Fruit fly (Drosophila melanogaster) whole organism, embryonic: Measurements from ENCODE around the gene Polr2G.

Experiments used
- Ada2b ChIP-seq: fragments of 200-800 bp; sonication (Bioruptor generic); IDR thresholded peaks from 2 replicates; pipeline ENCODE4 v1.3.6; 2022; ENCODE audit warnings: missing biosample characterization, missing genetic modification characterization
- Bdp1 ChIP-seq: fragments of 200-800 bp; sonication (Bioruptor generic); optimal IDR thresholded peaks from 3 replicates; lab custom pipeline; 2016; ENCODE audit warnings: missing biosample characterization, missing genetic modification characterization
- CG10543 ChIP-seq: fragments of 200-800 bp; sonication (Bioruptor generic); optimal IDR thresholded peaks from 3 replicates; lab custom pipeline; 2017; ENCODE audit warnings: missing biosample characterization, mild to moderate bottlenecking, missing genetic modification characterization, moderate library complexity
- CG12071 ChIP-seq: fragments of 200-800 bp; sonication (Bioruptor generic); optimal IDR thresholded peaks from 3 replicates; lab custom pipeline; 2018; ENCODE audit warnings: missing biosample characterization, mild to moderate bottlenecking, missing genetic modification characterization
- CG12236 ChIP-seq: fragments of 200-800 bp; sonication (Bioruptor generic); optimal IDR thresholded peaks from 2 replicates; lab custom pipeline; 2016; ENCODE audit warnings: missing biosample characterization, missing genetic modification characterization
- CG1233 ChIP-seq: fragments of 200-800 bp; sonication (Bioruptor generic); optimal IDR thresholded peaks from 4 replicates; lab custom pipeline; 2018; ENCODE audit warnings: missing biosample characterization, mild to moderate bottlenecking, missing genetic modification characterization
- CG12769 ChIP-seq: fragments of 200-800 bp; sonication (Bioruptor generic); optimal IDR thresholded peaks from 2 replicates; lab custom pipeline; 2019; ENCODE audit warnings: missing biosample characterization, mild to moderate bottlenecking, missing genetic modification characterization, moderate library complexity
- CG15479 ChIP-seq: fragments of 200-800 bp; sonication (Bioruptor generic); optimal IDR thresholded peaks from 3 replicates; lab custom pipeline; 2019; ENCODE audit warnings: missing biosample characterization, mild to moderate bottlenecking, missing genetic modification characterization, moderate library complexity
- CG16815 ChIP-seq: fragments of 200-800 bp; sonication (Bioruptor generic); optimal IDR thresholded peaks from 3 replicates; lab custom pipeline; 2017; ENCODE audit warnings: missing biosample characterization, mild to moderate bottlenecking, missing genetic modification characterization
- CG6683 ChIP-seq: fragments of 200-800 bp; sonication (Bioruptor generic); optimal IDR thresholded peaks from 2 replicates; lab custom pipeline; 2017; ENCODE audit warnings: missing biosample characterization, mild to moderate bottlenecking, missing genetic modification characterization, missing genetic modification reagents
- CG7745 ChIP-seq: fragments of 200-800 bp; sonication (Bioruptor generic); optimal IDR thresholded peaks from 2 replicates; lab custom pipeline; 2018; ENCODE audit warnings: missing biosample characterization, mild to moderate bottlenecking, missing genetic modification characterization, moderate library complexity
- CG7786 ChIP-seq: fragments of 200-800 bp; sonication (Bioruptor generic); optimal IDR thresholded peaks from 2 replicates; lab custom pipeline; 2016; ENCODE audit warnings: missing biosample characterization, missing genetic modification characterization
- CTCF ChIP-seq: fragments of 200-800 bp; sonication (Bioruptor generic); optimal IDR thresholded peaks from 2 replicates; lab custom pipeline; 2017; ENCODE audit warnings: missing biosample characterization, mild to moderate bottlenecking, missing genetic modification characterization, moderate library complexity
- Deaf1 ChIP-seq: fragments of 200-800 bp; optimal IDR thresholded peaks from 3 replicates; lab custom pipeline; 2019; ENCODE audit warnings: missing biosample characterization, mild to moderate bottlenecking, missing genetic modification characterization, moderate library complexity
- Doc3 ChIP-seq: fragments of 200-800 bp; sonication (Bioruptor generic); IDR thresholded peaks from 3 replicates; pipeline ENCODE4 v1.3.6; 2022; ENCODE audit warnings: missing biosample characterization, missing genetic modification characterization; ENCODE audit not compliant: partially characterized antibody
- ERR ChIP-seq: fragments of 200-800 bp; sonication (Bioruptor generic); optimal IDR thresholded peaks from 2 replicates; lab custom pipeline; 2016; ENCODE audit warnings: missing biosample characterization, missing genetic modification characterization
- Fer3 ChIP-seq: fragments of 200-800 bp; sonication (Bioruptor generic); optimal IDR thresholded peaks from 2 replicates; lab custom pipeline; 2018; ENCODE audit warnings: missing biosample characterization, mild to moderate bottlenecking, missing genetic modification characterization, moderate library complexity
- H2.0 ChIP-seq: fragments of 200-800 bp; sonication (Bioruptor generic); IDR thresholded peaks from 2 replicates; pipeline ENCODE4 v1.3.6; 2022; ENCODE audit warnings: missing biosample characterization, missing genetic modification characterization
- HLH3B ChIP-seq: fragments of 200-800 bp; sonication (Bioruptor generic); IDR thresholded peaks from 2 replicates; pipeline ENCODE4 v1.3.6; 2022; ENCODE audit warnings: missing biosample characterization, missing genetic modification characterization
- HLHmδ ChIP-seq: fragments of 200-800 bp; sonication (Bioruptor generic); optimal IDR thresholded peaks from 2 replicates; lab custom pipeline; 2018; ENCODE audit warnings: missing biosample characterization, mild to moderate bottlenecking, missing genetic modification characterization, moderate library complexity
- Hey ChIP-seq: fragments of 200-800 bp; sonication (Bioruptor generic); optimal IDR thresholded peaks from 3 replicates; lab custom pipeline; 2018; ENCODE audit warnings: missing biosample characterization, mild to moderate bottlenecking, missing genetic modification characterization
- MBD-R2 ChIP-seq: fragments of 200-800 bp; sonication (Bioruptor generic); IDR thresholded peaks from 2 replicates; pipeline ENCODE4 v1.3.6; 2022; ENCODE audit warnings: missing biosample characterization, missing genetic modification characterization
- Pdp1 ChIP-seq, 2 experiments: fragments of 200-800 bp; sonication (Bioruptor generic); optimal IDR thresholded peaks; 3 replicates each; lab custom pipeline; 2016; ENCODE audit warnings: missing biosample characterization in 2 of 2, missing genetic modification characterization in 2 of 2, mild to moderate bottlenecking in 1 of 2, moderate library complexity in 1 of 2
- Ravus ChIP-seq: fragments of 200-800 bp; sonication (Bioruptor generic); IDR thresholded peaks from 2 replicates; pipeline ENCODE4 v1.3.6; 2022; ENCODE audit warnings: missing biosample characterization, missing genetic modification characterization
- Sry-β ChIP-seq: fragments of 200-800 bp; sonication (Bioruptor generic); optimal IDR thresholded peaks from 2 replicates; lab custom pipeline; 2018; ENCODE audit warnings: missing biosample characterization, mild to moderate bottlenecking, missing genetic modification characterization, moderate library complexity
- Ssrp ChIP-seq: fragments of 200-800 bp; sonication (Bioruptor generic); optimal IDR thresholded peaks from 2 replicates; lab custom pipeline; 2018; ENCODE audit warnings: missing biosample characterization, mild to moderate bottlenecking, missing genetic modification characterization, moderate library complexity
- Stat92E ChIP-seq, 3 experiments: fragments of >200 bp in 2 of 3; fragments of 200-800 bp in 1 of 3; sonication (Bioruptor generic) in 1 of 3; optimal IDR thresholded peaks; 2 replicates each; lab custom pipeline; 2017 to 2019; ENCODE audit warnings: missing biosample characterization in 3 of 3, missing genetic modification characterization in 3 of 3, mild to moderate bottlenecking in 1 of 3, moderate library complexity in 1 of 3
- YL-1 ChIP-seq: fragments of 200-800 bp; sonication (Bioruptor generic); optimal IDR thresholded peaks from 3 replicates; lab custom pipeline; 2017; ENCODE audit warnings: missing biosample characterization, mild to moderate bottlenecking, missing genetic modification characterization
- cg ChIP-seq: fragments of 200-800 bp; sonication (Bioruptor generic); optimal IDR thresholded peaks from 3 replicates; lab custom pipeline; 2019; ENCODE audit warnings: missing biosample characterization, mild to moderate bottlenecking, missing genetic modification characterization, moderate library complexity
- ems ChIP-seq: fragments of 200-800 bp; sonication (Bioruptor generic); optimal IDR thresholded peaks from 3 replicates; lab custom pipeline; 2016; ENCODE audit warnings: missing biosample characterization, missing genetic modification characterization
- ftz-f1 ChIP-seq: fragments of 200-800 bp; sonication (Bioruptor generic); optimal IDR thresholded peaks from 2 replicates; lab custom pipeline; 2016; ENCODE audit warnings: missing biosample characterization, missing genetic modification characterization
- fu2 ChIP-seq: fragments of 200-800 bp; sonication (Bioruptor generic); optimal IDR thresholded peaks from 2 replicates; lab custom pipeline; 2016; ENCODE audit warnings: missing biosample characterization, missing genetic modification characterization
- gfzf ChIP-seq: fragments of 200-800 bp; sonication (Bioruptor generic); optimal IDR thresholded peaks from 2 replicates; lab custom pipeline; 2016; ENCODE audit warnings: missing biosample characterization, mild to moderate bottlenecking, missing genetic modification characterization, moderate library complexity
- h ChIP-seq: fragments of >200 bp; optimal IDR thresholded peaks from 2 replicates; lab custom pipeline; 2017
- insv ChIP-seq, 2 experiments: fragments of 200-800 bp; sonication (Bioruptor generic); optimal IDR thresholded peaks; 3 replicates each; lab custom pipeline; 2016 to 2018; ENCODE audit warnings: missing biosample characterization in 2 of 2, missing genetic modification characterization in 2 of 2
- kni ChIP-seq: fragments of 200-800 bp; sonication (Bioruptor generic); optimal IDR thresholded peaks from 3 replicates; lab custom pipeline; 2017; ENCODE audit warnings: mild to moderate bottlenecking, missing biosample characterization, missing genetic modification reagents, missing genetic modification characterization
- lbe ChIP-seq: fragments of 200-800 bp; sonication (Bioruptor generic); optimal IDR thresholded peaks from 2 replicates; lab custom pipeline; 2016; ENCODE audit warnings: missing biosample characterization, mild to moderate bottlenecking, missing genetic modification characterization
- maf-S ChIP-seq: fragments of 200-800 bp; sonication (Bioruptor generic); optimal IDR thresholded peaks from 2 replicates; lab custom pipeline; 2016; ENCODE audit warnings: missing biosample characterization, missing genetic modification characterization
- salm ChIP-seq: fragments of 200-800 bp; sonication (Bioruptor generic); optimal IDR thresholded peaks from 2 replicates; lab custom pipeline; 2018; ENCODE audit warnings: missing biosample characterization, mild to moderate bottlenecking, missing genetic modification characterization
- shn ChIP-seq: fragments of 200-800 bp; sonication (Bioruptor generic); optimal IDR thresholded peaks from 3 replicates; lab custom pipeline; 2016; ENCODE audit warnings: missing biosample characterization, missing genetic modification characterization
- stc ChIP-seq: fragments of 200-800 bp; sonication (Bioruptor generic); IDR thresholded peaks from 2 replicates; pipeline ENCODE4 v1.3.6; 2022; ENCODE audit warnings: missing biosample characterization, missing genetic modification characterization
- vnd ChIP-seq: fragments of 200-800 bp; sonication (Bioruptor generic); IDR thresholded peaks from 3 replicates; pipeline ENCODE4 v1.3.6; 2022; ENCODE audit warnings: missing biosample characterization, missing genetic modification characterization; ENCODE audit not compliant: partially characterized antibody
- wek ChIP-seq: fragments of 200-800 bp; sonication (Bioruptor generic); optimal IDR thresholded peaks from 3 replicates; lab custom pipeline; 2018; ENCODE audit warnings: missing biosample characterization, mild to moderate bottlenecking, missing genetic modification characterization, moderate library complexity
- wor ChIP-seq: fragments of 200-800 bp; sonication (Bioruptor generic); IDR thresholded peaks from 2 replicates; pipeline ENCODE4 v1.3.6; 2022; ENCODE audit warnings: missing biosample characterization, missing genetic modification characterization
- yki ChIP-seq: fragments of >200 bp; optimal IDR thresholded peaks from 3 replicates; lab custom pipeline; 2018
- zfh2 ChIP-seq: fragments of 200-800 bp; sonication (Bioruptor generic); optimal IDR thresholded peaks from 2 replicates; lab custom pipeline; 2016; ENCODE audit warnings: missing biosample characterization, missing genetic modification characterization

Gene Polr2G

dm6 chr3R:15208712-15209499, 14.1 kb downstream of the Polr2G start, which contains the start of the genes Spn88Eb and Mau2 (continued):
- peak; percentile 64 for TF ChIP-seq CG7786 (GFP tag; lab: Kevin White, UChicago)
- TF ChIP-seq Deaf1 (tag; lab: Kevin White, UChicago) = no peak
- TF ChIP-seq CG6683 (GFP tag; lab: Kevin White, UChicago) = peak; percentile 23
- peak; percentile 53; the same call in 1 of the 2 replicates for TF ChIP-seq HLH3B (GFP tag; lab: Robert Waterston, UW)
- no peak for TF ChIP-seq salm
- TF ChIP-seq Sry-β (GFP tag; lab: Kevin White, UChicago) = peak; percentile 85
- peak; percentile 61 for TF ChIP-seq ems (GFP tag; lab: Kevin White, UChicago)
- no peak for TF ChIP-seq CG12769 (tag; lab: Kevin White, UChicago)
- TF ChIP-seq Stat92E (GFP tag; optimal IDR thresholded peaks at IDR 0.05; lab: Kevin White, UChicago) = no peak
- peak; percentile 90 for TF ChIP-seq ftz-f1 (GFP tag; lab: Kevin White, UChicago)
- peak in 1 of 2 experiments; percentile 64 for TF ChIP-seq insv (GFP tag; optimal IDR thresholded peaks at IDR 0.05; lab: Kevin White, UChicago)
- TF ChIP-seq H2.0 (GFP tag; lab: Robert Waterston, UW) = peak; percentile 67
- TF ChIP-seq vnd (GFP tag; lab: Robert Waterston, UW) = peak; percentile 69; the same call in 2 of the 3 replicates
- TF ChIP-seq Hey = no peak
- TF ChIP-seq Ada2b (GFP tag; lab: Robert Waterston, UW) = 0 out of 2 replicates have a peak, but pooled peaks have one; percentile 24
- no peak for TF ChIP-seq HLHmδ
- TF ChIP-seq maf-S = peak; percentile 53
- TF ChIP-seq CG12236 (GFP tag; lab: Kevin White, UChicago) = no peak
- no peak for TF ChIP-seq CG12071
- TF ChIP-seq stc = peak; percentile 56; the same call in 1 of the 2 replicates
- TF ChIP-seq Ravus (GFP tag; lab: Robert Waterston, UW) = peak; percentile 32
- TF ChIP-seq zfh2 (GFP tag; lab: Kevin White, UChicago) = peak; percentile 77
- peak; percentile 67 for TF ChIP-seq YL-1 (GFP tag; lab: Kevin White, UChicago)
- TF ChIP-seq yki (lab: Kevin White, UChicago) = no peak
- TF ChIP-seq CG7745 (tag; lab: Kevin White, UChicago) = no peak
- peak; percentile 42 for TF ChIP-seq CG16815 (GFP tag; lab: Kevin White, UChicago)
- TF ChIP-seq CTCF = no peak
- peak; percentile 52 for TF ChIP-seq fu2
- TF ChIP-seq MBD-R2 (GFP tag; lab: Robert Waterston, UW) = peak; percentile 97
- TF ChIP-seq ERR (GFP tag; lab: Kevin White, UChicago) = no peak
- TF ChIP-seq gfzf (GFP tag; lab: Kevin White, UChicago) = peak; percentile 28
- no peak for TF ChIP-seq h (lab: Kevin White, UChicago)
- peak; percentile 57 for TF ChIP-seq lbe (GFP tag; lab: Kevin White, UChicago)
- TF ChIP-seq shn (GFP tag; lab: Kevin White, UChicago) = peak; percentile 37
- TF ChIP-seq wor (GFP tag; lab: Robert Waterston, UW) = no peak
- no peak for TF ChIP-seq wek (GFP tag; lab: Kevin White, UChicago)
- peak; percentile 31 for TF ChIP-seq Ssrp
- peak; percentile 43 for TF ChIP-seq CG1233 (GFP tag; lab: Kevin White, UChicago)
- TF ChIP-seq Pdp1 (GFP tag; optimal IDR thresholded peaks at IDR 0.05; lab: Kevin White, UChicago) = peak; percentile 35 to 73
- TF ChIP-seq Bdp1 (GFP tag; lab: Kevin White, UChicago) = peak; percentile 56
- TF ChIP-seq CG15479 = no peak
- no peak for TF ChIP-seq cg (GFP tag; lab: Kevin White, UChicago)
- TF ChIP-seq Doc3 (GFP tag; lab: Robert Waterston, UW) = peak; percentile 55; the same call in 2 of the 3 replicates
- TF ChIP-seq Fer3 (tag; lab: Kevin White, UChicago) = peak; percentile 53
- TF ChIP-seq CG10543 (GFP tag; lab: Kevin White, UChicago) = peak; percentile 64
- no peak for TF ChIP-seq kni
